Fruit fly (Drosophila melanogaster) whole organism, prepupa: ENCODE measurements around the gene udt.

Experiments used
- CG10631 ChIP-seq: fragments of 200-800 bp; sonication (Bioruptor generic); optimal IDR thresholded peaks from 2 replicates; lab custom pipeline; 2016; ENCODE audit warnings: missing biosample characterization, missing genetic modification characterization
- CG10669 ChIP-seq: fragments of 200-800 bp; sonication (Bioruptor generic); optimal IDR thresholded peaks from 3 replicates; lab custom pipeline; 2018; ENCODE audit warnings: missing biosample characterization, mild to moderate bottlenecking, missing genetic modification characterization, moderate library complexity
- CG11294 ChIP-seq: fragments of 200-800 bp; sonication (Bioruptor generic); IDR thresholded peaks from 2 replicates; pipeline ENCODE4 v1.3.6; 2022; ENCODE audit warnings: missing biosample characterization, missing genetic modification characterization
- CG11762 ChIP-seq: fragments of 200-800 bp; sonication (Bioruptor generic); optimal IDR thresholded peaks from 3 replicates; lab custom pipeline; 2016; ENCODE audit warnings: missing biosample characterization, missing genetic modification characterization; ENCODE audit not compliant: insufficient read depth
- CG11902 ChIP-seq: fragments of 200-800 bp; sonication (Bioruptor generic); optimal IDR thresholded peaks from 3 replicates; lab custom pipeline; 2016; ENCODE audit warnings: missing biosample characterization, missing genetic modification characterization
- CG16779 ChIP-seq: fragments of 200-800 bp; sonication (Bioruptor generic); optimal IDR thresholded peaks from 3 replicates; lab custom pipeline; 2017; ENCODE audit warnings: missing biosample characterization, mild to moderate bottlenecking, missing genetic modification characterization
- CG3032 ChIP-seq: fragments of 200-800 bp; optimal IDR thresholded peaks from 2 replicates; lab custom pipeline; 2019; ENCODE audit warnings: missing biosample characterization, mild to moderate bottlenecking, missing genetic modification characterization, moderate library complexity
- CG31627 ChIP-seq: fragments of 200-800 bp; sonication (Bioruptor generic); optimal IDR thresholded peaks from 3 replicates; lab custom pipeline; 2016; ENCODE audit warnings: missing biosample characterization, missing genetic modification characterization
- CG32006 ChIP-seq: fragments of 200-800 bp; sonication (Bioruptor generic); optimal IDR thresholded peaks from 3 replicates; lab custom pipeline; 2017; ENCODE audit warnings: missing biosample characterization, mild to moderate bottlenecking, missing genetic modification characterization
- CG34406 ChIP-seq: fragments of 200-800 bp; sonication (Bioruptor generic); optimal IDR thresholded peaks from 3 replicates; lab custom pipeline; 2016; ENCODE audit warnings: missing biosample characterization, missing genetic modification characterization
- CG4318 ChIP-seq: fragments of 200-800 bp; sonication (Bioruptor generic); optimal IDR thresholded peaks from 3 replicates; lab custom pipeline; 2017; ENCODE audit warnings: missing biosample characterization, mild to moderate bottlenecking, missing genetic modification characterization
- CG6163 ChIP-seq: fragments of 200-800 bp; sonication (Bioruptor generic); IDR thresholded peaks from 3 replicates; pipeline ENCODE4 v1.3.6; 2022; ENCODE audit warnings: missing biosample characterization, missing genetic modification characterization
- CG6276 ChIP-seq: fragments of 200-800 bp; sonication (Bioruptor generic); optimal IDR thresholded peaks from 2 replicates; lab custom pipeline; 2017; ENCODE audit warnings: missing biosample characterization, mild to moderate bottlenecking, missing genetic modification characterization
- CG6792 ChIP-seq: fragments of 200-800 bp; sonication (Bioruptor generic); optimal IDR thresholded peaks from 3 replicates; lab custom pipeline; 2016; ENCODE audit warnings: missing biosample characterization, missing genetic modification characterization
- CG6854 ChIP-seq: fragments of 200-800 bp; sonication (Bioruptor generic); optimal IDR thresholded peaks from 2 replicates; lab custom pipeline; 2017; ENCODE audit warnings: missing biosample characterization, mild to moderate bottlenecking, missing genetic modification characterization
- CG7368 ChIP-seq: fragments of 200-800 bp; sonication (Bioruptor generic); optimal IDR thresholded peaks from 3 replicates; lab custom pipeline; 2016; ENCODE audit warnings: missing biosample characterization, missing genetic modification characterization
- CG8319 ChIP-seq: fragments of 200-800 bp; sonication (Bioruptor generic); optimal IDR thresholded peaks from 3 replicates; lab custom pipeline; 2016; ENCODE audit warnings: missing biosample characterization, missing genetic modification characterization
- CG8632 ChIP-seq: fragments of 200-800 bp; sonication (Bioruptor generic); optimal IDR thresholded peaks from 3 replicates; lab custom pipeline; 2016; ENCODE audit warnings: missing biosample characterization, missing genetic modification characterization
- CG9139 ChIP-seq: fragments of 200-800 bp; sonication (Bioruptor generic); optimal IDR thresholded peaks from 3 replicates; lab custom pipeline; 2017; ENCODE audit warnings: missing biosample characterization, mild to moderate bottlenecking, missing genetic modification characterization
- Eip75B ChIP-seq: fragments of 200-800 bp; sonication (Bioruptor generic); optimal IDR thresholded peaks from 3 replicates; lab custom pipeline; 2016; ENCODE audit warnings: missing biosample characterization, missing genetic modification characterization
- Eip78C ChIP-seq: fragments of 200-800 bp; sonication (Bioruptor generic); peaks from one replicate; lab custom pipeline; 2016; ENCODE audit warnings: missing biosample characterization, missing genetic modification characterization
- Eip93F ChIP-seq: fragments of 200-800 bp; sonication (Bioruptor generic); optimal IDR thresholded peaks from 2 replicates; lab custom pipeline; 2016; ENCODE audit warnings: missing biosample characterization, mild to moderate bottlenecking, missing genetic modification characterization
- Ets21C ChIP-seq: fragments of 200-800 bp; sonication (Bioruptor generic); optimal IDR thresholded peaks from 3 replicates; lab custom pipeline; 2016; ENCODE audit warnings: missing biosample characterization, missing genetic modification characterization
- Ets96B ChIP-seq: fragments of 200-800 bp; optimal IDR thresholded peaks from 2 replicates; lab custom pipeline; 2019; ENCODE audit warnings: missing biosample characterization, mild to moderate bottlenecking, missing genetic modification characterization, moderate library complexity
- Gug ChIP-seq: fragments of 200-800 bp; sonication (Bioruptor generic); IDR thresholded peaks from 2 replicates; pipeline ENCODE4 v1.3.6; 2022; ENCODE audit warnings: missing biosample characterization, missing genetic modification characterization
- Hr38 ChIP-seq: sonication (Bioruptor generic); optimal IDR thresholded peaks from 2 replicates; lab custom pipeline; 2016; ENCODE audit warnings: missing biosample characterization, missing genetic modification characterization
- Hr4 ChIP-seq: fragments of 200-800 bp; sonication (Bioruptor generic); optimal IDR thresholded peaks from 3 replicates; lab custom pipeline; 2016; ENCODE audit warnings: missing biosample characterization, missing genetic modification characterization
- Lpt ChIP-seq: fragments of 200-800 bp; sonication (Bioruptor generic); optimal IDR thresholded peaks from 3 replicates; lab custom pipeline; 2016; ENCODE audit warnings: missing biosample characterization, missing genetic modification characterization
- Met ChIP-seq: fragments of 200-800 bp; sonication (Bioruptor generic); optimal IDR thresholded peaks from 3 replicates; lab custom pipeline; 2016; ENCODE audit warnings: missing biosample characterization, missing genetic modification characterization
- Smox ChIP-seq: fragments of 200-800 bp; sonication (Bioruptor generic); optimal IDR thresholded peaks from 3 replicates; lab custom pipeline; 2016; ENCODE audit warnings: missing biosample characterization, missing genetic modification characterization
- Sox102F ChIP-seq: fragments of 200-800 bp; sonication (Bioruptor generic); optimal IDR thresholded peaks from 2 replicates; lab custom pipeline; 2016; ENCODE audit warnings: missing biosample characterization, mild to moderate bottlenecking, missing genetic modification characterization
- Sox14 ChIP-seq: fragments of 200-800 bp; sonication (Bioruptor generic); optimal IDR thresholded peaks from 3 replicates; lab custom pipeline; 2016; ENCODE audit warnings: missing biosample characterization, missing genetic modification characterization
- acj6 ChIP-seq: fragments of 200-800 bp; sonication (Bioruptor generic); optimal IDR thresholded peaks from 3 replicates; lab custom pipeline; 2016; ENCODE audit warnings: missing biosample characterization, missing genetic modification characterization
- cyc ChIP-seq: fragments of 200-800 bp; sonication (Bioruptor generic); optimal IDR thresholded peaks from 3 replicates; lab custom pipeline; 2016; ENCODE audit warnings: missing biosample characterization, missing genetic modification characterization
- dsx ChIP-seq: fragments of 200-800 bp; optimal IDR thresholded peaks from 3 replicates; lab custom pipeline; 2019; ENCODE audit warnings: missing biosample characterization, mild to moderate bottlenecking, missing genetic modification characterization, moderate library complexity; ENCODE audit not compliant: poor library complexity, severe bottlenecking
- eg ChIP-seq: fragments of 200-800 bp; sonication (Bioruptor generic); IDR thresholded peaks from 3 replicates; pipeline ENCODE4 v1.3.6; 2022; ENCODE audit warnings: missing biosample characterization, missing genetic modification characterization
- pdm3 ChIP-seq: fragments of 200-800 bp; sonication (Bioruptor generic); optimal IDR thresholded peaks from 3 replicates; lab custom pipeline; 2016; ENCODE audit warnings: missing biosample characterization, missing genetic modification characterization
- salr ChIP-seq, 2 experiments: fragments of 200-800 bp; sonication (Bioruptor generic); optimal IDR thresholded peaks; 3 replicates each; lab custom pipeline; 2016 to 2018; ENCODE audit warnings: missing biosample characterization in 2 of 2, missing genetic modification characterization in 2 of 2, mild to moderate bottlenecking in 1 of 2
- spab ChIP-seq: fragments of 200-800 bp; sonication (Bioruptor generic); optimal IDR thresholded peaks from 2 replicates; lab custom pipeline; 2017; ENCODE audit warnings: missing biosample characterization, mild to moderate bottlenecking, missing genetic modification characterization, missing genetic modification reagents
- ss ChIP-seq, 2 experiments: fragments of 200-800 bp; sonication (Bioruptor generic); optimal IDR thresholded peaks; 2 replicates in 1 of 2; 3 replicates in 1 of 2; lab custom pipeline; 2017 to 2018; ENCODE audit warnings: mild to moderate bottlenecking in 2 of 2, missing biosample characterization in 2 of 2, missing genetic modification characterization in 2 of 2, moderate library complexity in 1 of 2
- topi ChIP-seq: fragments of 200-800 bp; sonication (Bioruptor generic); optimal IDR thresholded peaks from 3 replicates; lab custom pipeline; 2016; ENCODE audit warnings: missing biosample characterization, missing genetic modification characterization
- vri ChIP-seq: fragments of 200-800 bp; sonication (Bioruptor generic); optimal IDR thresholded peaks from 3 replicates; lab custom pipeline; 2016; ENCODE audit warnings: missing biosample characterization, mild to moderate bottlenecking, missing genetic modification characterization

Gene udt

DNA sequence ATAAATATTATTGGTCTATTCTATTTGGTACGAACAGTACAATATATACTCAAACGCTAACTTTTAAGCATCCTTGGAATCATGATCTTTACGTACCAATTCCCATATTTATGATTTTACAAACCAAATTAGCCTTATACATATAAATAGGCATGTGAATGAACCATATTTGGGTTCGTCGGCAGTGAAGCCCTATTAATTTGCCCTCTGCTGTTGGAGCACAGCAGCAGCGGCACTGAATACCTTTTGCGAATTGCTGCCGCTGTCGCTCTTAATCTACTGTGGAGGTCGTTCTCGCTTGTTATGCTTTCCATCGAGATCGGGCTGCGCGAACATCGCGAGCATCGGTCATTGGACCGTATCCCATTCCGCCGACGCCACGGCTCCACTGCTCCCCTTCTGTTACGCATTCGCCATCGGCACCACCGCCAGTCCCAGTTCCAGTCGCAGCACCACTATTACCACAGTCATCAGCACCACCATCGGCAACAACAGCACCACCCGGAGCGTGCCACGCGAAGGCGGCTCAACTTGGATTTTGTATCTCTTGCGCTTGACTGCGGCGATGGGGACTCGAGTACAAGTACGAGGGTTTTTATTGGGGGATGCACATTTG lies 25.5 kb upstream of the udt start (continued):
- TF ChIP-seq CG10669 (GFP tag; lab: Kevin White, UChicago) (peak; percentile 73), salr (GFP tag; optimal IDR thresholded peaks at IDR 0.05; lab: Kevin White, UChicago) (peak; percentile 48 to 73), CG31627 (GFP tag; lab: Kevin White, UChicago) (peak; percentile 54), CG16779 (tag; lab: Kevin White, UChicago) (peak; percentile 24), CG3032 (tag; lab: Kevin White, UChicago) (peak; percentile 80), CG6276 (GFP tag; lab: Kevin White, UChicago) (peak; percentile 69), Ets96B (tag; lab: Kevin White, UChicago) (peak; percentile 79), CG8632 (GFP tag; lab: Kevin White, UChicago) (peak; percentile 65), CG4318 (peak; percentile 70), Eip75B (GFP tag; lab: Kevin White, UChicago) (peak; percentile 78), CG6854 (GFP tag; lab: Kevin White, UChicago) (peak; percentile 58), dsx (GFP tag; lab: Kevin White, UChicago) (peak; percentile 59), Sox14 (peak; percentile 75), CG32006 (peak; percentile 88), Met (GFP tag; lab: Kevin White, UChicago) (peak; percentile 71), eg (peak; percentile 63), CG8319 (GFP tag; lab: Kevin White, UChicago) (no peak), CG6163 (GFP tag; lab: Robert Waterston, UW) (peak; percentile 44), Hr4 (peak; percentile 72), topi (peak; percentile 66), Eip93F (GFP tag; lab: Kevin White, UChicago) (no peak), CG11294 (GFP tag; lab: Robert Waterston, UW) (peak; percentile 44; the same call in 1 of the 2 replicates), spab (peak; percentile 77), Hr38 (GFP tag; lab: Kevin White, UChicago) (no peak), Lpt (GFP tag; lab: Kevin White, UChicago) (peak; percentile 39), CG11902 (GFP tag; lab: Kevin White, UChicago) (peak; percentile 23), acj6 (GFP tag; lab: Kevin White, UChicago) (peak; percentile 72), Gug (GFP tag; lab: Robert Waterston, UW) (peak; percentile 68), ss (GFP tag; optimal IDR thresholded peaks at IDR 0.05; lab: Kevin White, UChicago) (peak; percentile 65 to 81), Smox (GFP tag; lab: Kevin White, UChicago) (peak; percentile 56), vri (GFP tag; lab: Kevin White, UChicago) (no peak)

DNA sequence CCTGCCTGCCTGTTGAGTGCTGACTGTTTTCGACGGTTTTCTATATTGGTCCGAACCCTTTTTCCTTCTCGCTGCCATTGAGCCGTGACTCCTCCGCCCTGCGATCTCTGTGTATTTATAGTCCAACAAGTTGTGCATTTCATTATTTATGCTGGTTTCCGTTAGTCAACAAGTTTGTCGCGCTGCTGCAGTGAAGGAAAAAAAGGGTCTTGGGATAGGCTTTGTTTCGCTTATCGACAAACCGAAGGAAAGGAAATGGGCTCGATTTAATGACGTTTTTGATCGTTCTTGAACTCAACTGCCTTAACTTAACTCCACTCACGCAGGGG lies 24.5 kb upstream of the udt start:
- TF ChIP-seq Hr4 = no peak
- TF ChIP-seq dsx (GFP tag; lab: Kevin White, UChicago) = peak; percentile 29
- TF ChIP-seq CG9139 (GFP tag; lab: Kevin White, UChicago) = peak; percentile 7

DNA sequence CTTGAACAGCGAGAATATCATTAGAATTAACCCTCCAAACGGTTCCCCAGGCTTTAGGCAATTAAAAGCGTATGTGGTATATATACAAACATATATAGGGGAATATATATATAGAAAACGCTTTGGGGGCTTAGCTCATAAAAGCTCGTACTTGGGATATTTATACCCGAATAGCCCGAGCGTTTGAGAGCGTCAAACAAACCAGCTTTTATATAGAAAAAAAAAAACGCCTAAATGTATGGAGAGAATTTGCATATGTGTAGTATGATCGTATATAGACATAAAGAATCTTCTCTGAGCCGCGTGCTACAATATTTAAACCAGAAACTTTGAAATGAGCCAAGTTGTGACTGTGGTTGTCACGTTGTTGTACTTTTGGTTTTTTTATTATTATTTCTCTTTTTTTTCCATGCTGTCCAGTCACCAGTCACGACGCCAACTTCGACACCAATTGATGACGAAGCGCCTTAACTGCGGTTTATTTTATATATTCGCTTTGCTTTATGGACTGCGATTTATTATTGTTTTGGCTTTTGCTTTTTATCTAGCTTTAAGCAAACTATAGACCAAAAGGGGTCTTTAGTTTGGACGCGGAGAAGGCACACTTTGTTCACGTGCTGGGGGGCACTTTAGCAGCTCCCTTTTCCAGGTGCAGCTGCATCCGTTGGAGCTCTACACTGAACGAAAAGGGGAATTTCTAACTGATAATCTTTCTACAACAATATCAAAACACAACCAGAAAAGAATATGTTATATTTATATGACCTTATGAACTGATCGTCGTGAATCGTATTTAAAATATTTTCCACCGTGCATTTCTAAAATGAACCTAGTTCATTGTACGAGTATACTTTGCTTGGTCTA lies 23.9 kb upstream of the udt start:
- TF ChIP-seq CG34406 (GFP tag; lab: Kevin White, UChicago) (no peak), CG7368 (peak; percentile 65), CG11762 (peak; percentile 20), Hr4 (peak; percentile 25), Eip75B (GFP tag; lab: Kevin White, UChicago) (peak; percentile 42), pdm3 (GFP tag; lab: Kevin White, UChicago) (peak; percentile 12), Eip93F (GFP tag; lab: Kevin White, UChicago) (no peak), Ets96B (tag; lab: Kevin White, UChicago) (peak; percentile 47), Sox14 (peak; percentile 20), CG6163 (GFP tag; lab: Robert Waterston, UW) (peak; percentile 85), CG8632 (GFP tag; lab: Kevin White, UChicago) (no peak), topi (no peak), Hr38 (GFP tag; lab: Kevin White, UChicago) (no peak), CG10631 (peak; percentile 34), CG6276 (GFP tag; lab: Kevin White, UChicago) (peak; percentile 46), CG11294 (GFP tag; lab: Robert Waterston, UW) (peak; percentile 49; the same call in 1 of the 2 replicates), cyc (GFP tag; lab: Kevin White, UChicago) (peak; percentile 29), Gug (GFP tag; lab: Robert Waterston, UW) (peak; percentile 71), CG6792 (no peak), CG6854 (GFP tag; lab: Kevin White, UChicago) (no peak), CG31627 (GFP tag; lab: Kevin White, UChicago) (no peak), Ets21C (GFP tag; lab: Kevin White, UChicago) (no peak), CG3032 (tag; lab: Kevin White, UChicago) (peak; percentile 78), CG32006 (peak; percentile 50), CG9139 (GFP tag; lab: Kevin White, UChicago) (peak; percentile 5), Sox102F (GFP tag; lab: Kevin White, UChicago) (no peak), Eip78C (GFP tag; lab: Kevin White, UChicago) (peak; percentile 96)
